Worm (Caenorhabditis elegans): ENCODE measurements around the gene sra-30.

sra-30 gene

ce11 chrIV:15202923-15203322 lies at the start of gene sra-30:
Gene sra-30 (minus strand): TSS chrIV:15203023.
- TF ChIP-seq ceh-82 (tag; optimal IDR thresholded peaks at IDR 0.05) (no peak), jun-1 (tag; optimal IDR thresholded peaks at IDR 0.05) (no peak), ceh-9 (tag; optimal IDR thresholded peaks at IDR 0.05) (no peak), nhr-77 (tag; optimal IDR thresholded peaks at IDR 0.05) (no peak), egl-27 (tag; optimal IDR thresholded peaks at IDR 0.05) (no peak), nhr-28 (tag; optimal IDR thresholded peaks at IDR 0.05) (no peak), skn-1 (tag; optimal IDR thresholded peaks at IDR 0.05) (no peak)

- TF ChIP-seq egl-27 (tag; optimal IDR thresholded peaks at IDR 0.05) (no peak), fkh-2 (tag; optimal IDR thresholded peaks at IDR 0.05) (no peak), daf-12 (tag; optimal IDR thresholded peaks at IDR 0.05) (no peak), hmg-11 (tag; optimal IDR thresholded peaks at IDR 0.05) (no peak), snpc-4 (tag; optimal IDR thresholded peaks at IDR 0.05) (no peak), mdl-1 (tag; optimal IDR thresholded peaks at IDR 0.05) (no peak), skn-1 (tag; optimal IDR thresholded peaks at IDR 0.05) (no peak), nhr-77 (tag; optimal IDR thresholded peaks at IDR 0.05) (no peak), elt-2 (tag; optimal IDR thresholded peaks at IDR 0.05) (no peak), ama-1 (optimal IDR thresholded peaks at IDR 0.05) (no peak)
Measured at ce11 chrIV:15252157-15252556, 49.3 kb upstream of the sra-30 start, which contains the start of gene srj-42. Gene srj-42 (minus strand): TSS chrIV:15252257.

ce11 chrIV:15251075-15251474 lies 48.3 kb upstream of the sra-30 start:
- no peak for TF ChIP-seq nhr-25 (tag; optimal IDR thresholded peaks at IDR 0.05)
- TF ChIP-seq unc-39 (tag; optimal IDR thresholded peaks at IDR 0.05): no peak
- no peak for TF ChIP-seq ceh-16 (tag; optimal IDR thresholded peaks at IDR 0.05)
- no peak for TF ChIP-seq nhr-77 (tag; optimal IDR thresholded peaks at IDR 0.05)
- no peak for TF ChIP-seq ama-1 (optimal IDR thresholded peaks at IDR 0.05)
- TF ChIP-seq mdl-1 (tag; optimal IDR thresholded peaks at IDR 0.05): no peak
- TF ChIP-seq fos-1 (tag; optimal IDR thresholded peaks at IDR 0.05): no peak
- TF ChIP-seq lin-39 (tag; optimal IDR thresholded peaks at IDR 0.05): no peak
- no peak for TF ChIP-seq pha-4 (tag; optimal IDR thresholded peaks at IDR 0.05)
- TF ChIP-seq nhr-12 (tag; optimal IDR thresholded peaks at IDR 0.05): no peak
- TF ChIP-seq fkh-2 (tag; optimal IDR thresholded peaks at IDR 0.05): no peak
- TF ChIP-seq lsy-12 (tag; optimal IDR thresholded peaks at IDR 0.05): no peak
- TF ChIP-seq elt-3 (tag; optimal IDR thresholded peaks at IDR 0.05): no peak

ce11 chrIV:15245655-15246054 lies 42.8 kb upstream of the sra-30 start, which contains the start of gene Y73F8A.36:
Gene Y73F8A.36 (plus strand): TSS chrIV:15245955.
- TF ChIP-seq fos-1 (tag; optimal IDR thresholded peaks at IDR 0.05) (no peak), aly-2 (tag; optimal IDR thresholded peaks at IDR 0.05) (no peak), mdl-1 (tag; optimal IDR thresholded peaks at IDR 0.05) (no peak), ztf-11 (tag; optimal IDR thresholded peaks at IDR 0.05) (no peak), nfya-1 (tag; optimal IDR thresholded peaks at IDR 0.05; ENCODE audit: insufficient read depth) (no peak), nhr-23 (tag; optimal IDR thresholded peaks at IDR 0.05) (no peak), ztf-4 (tag; optimal IDR thresholded peaks at IDR 0.05) (no peak), mml-1 (tag; optimal IDR thresholded peaks at IDR 0.05) (no peak), nhr-77 (tag; optimal IDR thresholded peaks at IDR 0.05) (no peak), tbx-2 (tag; optimal IDR thresholded peaks at IDR 0.05) (no peak), pqm-1 (tag; optimal IDR thresholded peaks at IDR 0.05) (no peak), nhr-237 (tag; optimal IDR thresholded peaks at IDR 0.05) (no peak)

ce11 chrIV:15235856-15236255 lies 33.0 kb upstream of the sra-30 start, which contains the start of gene lgc-52:
Gene lgc-52 (plus strand): TSS chrIV:15236123.
- peak; percentile 6 for TF ChIP-seq fkh-10 (GFP tag; optimal IDR thresholded peaks at IDR 0.05)
- no peak for TF ChIP-seq ceh-28 (tag; optimal IDR thresholded peaks at IDR 0.05)
- TF ChIP-seq skn-1 (tag; optimal IDR thresholded peaks at IDR 0.05): no peak
- TF ChIP-seq nhr-237 (tag; optimal IDR thresholded peaks at IDR 0.05): no peak
- no peak for TF ChIP-seq elt-2 (tag; optimal IDR thresholded peaks at IDR 0.05)
- TF ChIP-seq tbx-2 (tag; optimal IDR thresholded peaks at IDR 0.05): no peak
- no peak for TF ChIP-seq jun-1 (tag; optimal IDR thresholded peaks at IDR 0.05)
- no peak for TF ChIP-seq ceh-16 (tag; optimal IDR thresholded peaks at IDR 0.05)
- TF ChIP-seq nhr-25 (tag; optimal IDR thresholded peaks at IDR 0.05): no peak

All from whole organism, L3 larva.